Worm (Caenorhabditis elegans) whole organism, late embryonic: ENCODE results near the gene F59D12.3.

ENCODE experiments used
- C38D4.7 ChIP-seq: fragments of 200-800 bp; sonication (Bioruptor generic); optimal IDR thresholded peaks from 2 replicates; lab custom pipeline; 2018; ENCODE audit warnings: mild to moderate bottlenecking, missing genetic modification characterization, moderate library complexity, missing compliant biosample characterization
- F13H6.1 ChIP-seq: sonication (generic microtip); optimal IDR thresholded peaks from 2 replicates; lab custom pipeline; 2016; ENCODE audit warnings: missing genetic modification characterization, missing compliant biosample characterization
- Y22D7AL.16 ChIP-seq: sonication (generic microtip); optimal IDR thresholded peaks from 2 replicates; lab custom pipeline; 2016; ENCODE audit warnings: missing genetic modification characterization, missing compliant biosample characterization
- ama-1 ChIP-seq: fragments of 150-350 bp; optimal IDR thresholded peaks from 2 replicates; lab custom pipeline; 2014
- ceh-14 ChIP-seq: sonication (generic microtip); optimal IDR thresholded peaks from 2 replicates; lab custom pipeline; 2016; ENCODE audit warnings: missing genotype, missing genetic modification characterization, missing compliant biosample characterization
- ceh-18 ChIP-seq: sonication (generic microtip); optimal IDR thresholded peaks from 2 replicates; lab custom pipeline; 2016; ENCODE audit warnings: missing genetic modification characterization, missing compliant biosample characterization
- ceh-19 ChIP-seq: fragments of 200-800 bp; sonication (Bioruptor generic); optimal IDR thresholded peaks from 2 replicates; lab custom pipeline; 2018; ENCODE audit warnings: mild to moderate bottlenecking, missing genetic modification characterization, missing compliant biosample characterization
- ceh-2 ChIP-seq: sonication (generic microtip); optimal IDR thresholded peaks from 2 replicates; lab custom pipeline; 2016; ENCODE audit warnings: missing genotype, missing genetic modification characterization, missing compliant biosample characterization
- ceh-24 ChIP-seq: sonication (generic microtip); optimal IDR thresholded peaks from 2 replicates; lab custom pipeline; 2016; ENCODE audit warnings: mild to moderate bottlenecking, missing genetic modification characterization, missing compliant biosample characterization
- ceh-31 ChIP-seq: sonication (generic microtip); optimal IDR thresholded peaks from 2 replicates; lab custom pipeline; 2016; ENCODE audit warnings: missing genetic modification characterization, missing compliant biosample characterization
- ceh-48 ChIP-seq: sonication (generic microtip); optimal IDR thresholded peaks from 2 replicates; lab custom pipeline; 2016; ENCODE audit warnings: missing genetic modification characterization, inconsistent platforms, missing compliant biosample characterization
- ceh-6 ChIP-seq: fragments of 200-800 bp; sonication (Bioruptor generic); optimal IDR thresholded peaks from 2 replicates; lab custom pipeline; 2018; ENCODE audit warnings: mild to moderate bottlenecking, missing genetic modification characterization, missing compliant biosample characterization
- ceh-9 ChIP-seq: sonication (generic microtip); optimal IDR thresholded peaks from 2 replicates; lab custom pipeline; 2016; ENCODE audit warnings: mild to moderate bottlenecking, missing genetic modification characterization, inconsistent platforms, missing compliant biosample characterization
- eyg-1 ChIP-seq: sonication (generic microtip); optimal IDR thresholded peaks from 2 replicates; lab custom pipeline; 2016; ENCODE audit warnings: missing genotype, missing genetic modification characterization, missing compliant biosample characterization
- fax-1 ChIP-seq: sonication (generic microtip); optimal IDR thresholded peaks from 2 replicates; lab custom pipeline; 2016; ENCODE audit warnings: missing genotype, missing genetic modification characterization, missing compliant biosample characterization
- fkh-6 ChIP-seq: sonication (generic microtip); optimal IDR thresholded peaks from 2 replicates; lab custom pipeline; 2016; ENCODE audit warnings: missing genetic modification characterization, missing compliant biosample characterization
- gmeb-2 ChIP-seq: sonication (generic microtip); optimal IDR thresholded peaks from 2 replicates; lab custom pipeline; 2016; ENCODE audit warnings: missing genetic modification characterization, inconsistent platforms, missing compliant biosample characterization
- hlh-6 ChIP-seq: sonication (generic microtip); optimal IDR thresholded peaks from 2 replicates; lab custom pipeline; 2016; ENCODE audit warnings: missing genotype, missing genetic modification characterization, missing compliant biosample characterization
- hlh-8 ChIP-seq: sonication (generic microtip); optimal IDR thresholded peaks from 2 replicates; lab custom pipeline; 2016; ENCODE audit warnings: missing genotype, missing genetic modification characterization, missing compliant biosample characterization
- nfya-1 ChIP-seq: sonication (generic microtip); optimal IDR thresholded peaks from 2 replicates; lab custom pipeline; 2017; ENCODE audit warnings: missing genetic modification characterization, mild to moderate bottlenecking, missing compliant biosample characterization, antibody characterized with exemption, moderate library complexity
- npax-4 ChIP-seq: sonication (generic microtip); optimal IDR thresholded peaks from 2 replicates; lab custom pipeline; 2016; ENCODE audit warnings: missing genetic modification characterization, missing compliant biosample characterization
- pag-3 ChIP-seq: sonication (generic microtip); optimal IDR thresholded peaks from 2 replicates; lab custom pipeline; 2016; ENCODE audit warnings: missing compliant biosample characterization, missing genetic modification characterization, borderline replicate concordance
- pat-9 ChIP-seq: fragments of 200-800 bp; sonication (Bioruptor generic); optimal IDR thresholded peaks from 2 replicates; lab custom pipeline; 2018; ENCODE audit warnings: mild to moderate bottlenecking, missing genetic modification characterization, moderate library complexity, missing compliant biosample characterization
- pax-1 ChIP-seq: fragments of 150-350 bp; optimal IDR thresholded peaks from 2 replicates; lab custom pipeline; 2014; ENCODE audit warnings: missing biosample characterization, missing genetic modification characterization
- pqm-1 ChIP-seq: sonication (generic microtip); optimal IDR thresholded peaks from 2 replicates; lab custom pipeline; 2016; ENCODE audit warnings: missing genetic modification characterization, missing compliant biosample characterization
- ref-2 ChIP-seq: sonication (generic microtip); optimal IDR thresholded peaks from 2 replicates; lab custom pipeline; 2016; ENCODE audit warnings: missing genetic modification characterization, missing compliant biosample characterization
- rnt-1 ChIP-seq: sonication (generic microtip); optimal IDR thresholded peaks from 2 replicates; lab custom pipeline; 2016; ENCODE audit warnings: missing genetic modification characterization, missing compliant biosample characterization
- sdc-2 ChIP-seq: sonication (generic microtip); optimal IDR thresholded peaks from 2 replicates; lab custom pipeline; 2016; ENCODE audit warnings: missing genotype, missing genetic modification characterization, missing compliant biosample characterization
- sox-2 ChIP-seq: fragments of 200-800 bp; sonication (Bioruptor generic); IDR thresholded peaks from 2 replicates; pipeline ENCODE4 v1.3.6; 2022; ENCODE audit warnings: missing genetic modification reagents, missing genetic modification characterization, missing compliant biosample characterization
- sox-4 ChIP-seq: sonication (generic microtip); optimal IDR thresholded peaks from 2 replicates; lab custom pipeline; 2017; ENCODE audit warnings: mild to moderate bottlenecking, missing genetic modification characterization, inconsistent platforms, missing compliant biosample characterization
- syd-9 ChIP-seq: sonication (generic microtip); optimal IDR thresholded peaks from 2 replicates; lab custom pipeline; 2016; ENCODE audit warnings: mild to moderate bottlenecking, missing genetic modification characterization, moderate library complexity, missing compliant biosample characterization
- tbx-2 ChIP-seq: sonication (generic microtip); optimal IDR thresholded peaks from 2 replicates; lab custom pipeline; 2016; ENCODE audit warnings: missing genetic modification characterization, missing compliant biosample characterization
- tbx-7 ChIP-seq: sonication (generic microtip); optimal IDR thresholded peaks from 2 replicates; lab custom pipeline; 2016; ENCODE audit warnings: missing genotype, missing genetic modification characterization, missing compliant biosample characterization
- ttx-3 ChIP-seq: sonication (generic microtip); optimal IDR thresholded peaks from 2 replicates; lab custom pipeline; 2016; ENCODE audit warnings: missing genetic modification reagents, missing genetic modification characterization, missing compliant biosample characterization
- unc-3 ChIP-seq, 2 experiments: fragments of 200-800 bp in 1 of 2; sonication (Bioruptor generic) in 1 of 2; sonication (generic microtip) in 1 of 2; conservative IDR thresholded peaks in 1 of 2; optimal IDR thresholded peaks in 1 of 2; 2 replicates each; pipeline versions ENCODE4 v1.3.6 to Lab custom; 2016 to 2022; ENCODE audit warnings: missing compliant biosample characterization in 2 of 2, missing genetic modification characterization in 2 of 2, missing genetic modification reagents in 1 of 2
- unc-42 ChIP-seq: sonication (generic microtip); optimal IDR thresholded peaks from 2 replicates; lab custom pipeline; 2016; ENCODE audit warnings: missing genotype, missing genetic modification characterization, missing compliant biosample characterization
- unc-55 ChIP-seq: sonication (generic microtip); optimal IDR thresholded peaks from 2 replicates; lab custom pipeline; 2017; ENCODE audit warnings: missing biosample characterization, missing genetic modification reagents, missing genetic modification characterization
- unc-86 ChIP-seq: sonication (generic microtip); optimal IDR thresholded peaks from 2 replicates; lab custom pipeline; 2016; ENCODE audit warnings: missing genetic modification characterization, missing compliant biosample characterization

The F59D12.3 gene

DNA sequence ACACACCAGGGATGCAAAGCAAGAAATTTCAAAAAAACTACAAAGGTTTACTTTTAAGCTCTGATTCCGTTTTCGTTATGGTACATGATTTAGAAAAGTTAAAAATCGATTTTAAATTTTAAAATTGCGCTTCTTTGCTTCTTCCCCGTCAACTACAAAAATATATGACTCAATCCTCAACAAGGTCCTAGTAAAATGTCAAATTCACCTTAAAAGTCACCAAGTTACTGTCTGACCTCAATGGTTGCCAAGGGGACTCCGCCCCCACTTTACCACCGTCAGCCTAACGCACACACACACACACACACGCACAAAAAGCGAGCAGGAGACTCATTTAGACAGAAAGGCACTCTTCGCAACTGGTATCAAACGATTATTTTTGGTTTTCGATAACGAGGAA is 30.6 kb upstream of the F59D12.3 start, which contains the start of gene gpn-1:
Gene gpn-1 (plus strand): TSS at position 301 of the 400 bp plus-strand sequence.
- TF ChIP-seq ceh-2 (tag; lab: Kevin White, UChicago) (no peak), rnt-1 (no peak), nfya-1 (no peak), ref-2 (tag; lab: Kevin White, UChicago) (no peak), ttx-3 (no peak), fkh-6 (tag; lab: Kevin White, UChicago) (no peak), tbx-7 (tag; lab: Kevin White, UChicago) (no peak), F13H6.1 (no peak), Y22D7AL.16 (tag; lab: Kevin White, UChicago) (no peak), unc-3 (GFP tag; conservative IDR thresholded peaks at IDR 0.05; lab: Robert Waterston, UW) (no peak), unc-3 (tag; optimal IDR thresholded peaks at IDR 0.05; lab: Kevin White, UChicago) (no peak), ceh-18 (tag; lab: Kevin White, UChicago) (no peak), eyg-1 (tag; lab: Kevin White, UChicago) (no peak), pat-9 (tag; lab: Kevin White, UChicago) (no peak), unc-55 (GFP tag; lab: Kevin White, UChicago) (no peak)

DNA sequence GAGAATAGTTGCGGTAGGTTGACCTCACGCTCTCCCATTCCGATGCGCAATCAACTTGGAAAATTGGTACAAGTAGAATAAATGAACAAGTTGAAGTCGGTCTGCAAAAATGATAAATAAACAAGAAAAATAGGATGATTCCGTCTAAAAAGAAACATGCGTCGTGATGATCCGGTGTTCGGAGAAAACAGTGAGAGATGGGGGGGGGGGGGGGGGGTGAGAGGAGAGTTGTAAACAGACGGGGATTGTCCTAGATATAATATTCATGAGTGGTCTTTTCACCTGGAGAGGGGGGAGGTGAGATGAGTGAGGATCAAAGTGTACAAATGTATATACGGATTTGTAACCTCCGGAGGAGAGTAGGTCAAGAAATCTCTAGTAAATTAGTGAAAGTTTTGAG is 24.9 kb upstream of the F59D12.3 start, which contains the start of gene F59D12.2:
Gene F59D12.2 (minus strand): TSS at position 101 of the 400 bp plus-strand sequence.
- TF ChIP-seq ceh-48 (tag; lab: Kevin White, UChicago) (no peak), fax-1 (tag; lab: Kevin White, UChicago) (no peak), pax-1 (tag; lab: Kevin White, UChicago) (no peak), Y22D7AL.16 (tag; lab: Kevin White, UChicago) (no peak), npax-4 (tag; lab: Kevin White, UChicago) (no peak), ttx-3 (no peak), unc-55 (GFP tag; lab: Kevin White, UChicago) (no peak), ceh-14 (tag; lab: Kevin White, UChicago) (no peak), pag-3 (tag; lab: Kevin White, UChicago) (no peak), ama-1 (lab: Kevin White, UChicago) (no peak), eyg-1 (tag; lab: Kevin White, UChicago) (no peak), syd-9 (no peak), unc-86 (tag; lab: Kevin White, UChicago) (no peak)

DNA sequence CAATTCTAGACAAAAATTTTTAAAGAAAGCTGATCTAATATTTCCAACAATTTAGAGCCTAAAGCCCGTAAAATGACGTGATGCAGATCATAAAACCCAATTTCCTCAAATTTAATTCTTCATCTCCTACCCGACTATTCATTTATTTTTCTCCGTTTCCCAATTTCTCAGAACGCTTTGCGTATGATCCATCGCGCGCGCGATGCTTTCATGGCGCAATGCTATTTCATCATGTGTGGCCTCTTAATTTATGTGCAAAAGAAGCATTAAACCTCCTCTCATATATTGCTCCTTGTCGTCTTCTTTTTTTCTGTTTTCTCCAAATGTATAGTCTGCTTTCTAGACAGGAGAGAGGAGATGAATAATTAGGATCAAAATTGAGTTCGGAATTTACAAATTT is 17.9 kb upstream of the F59D12.3 start:
- TF ChIP-seq gmeb-2 (tag; lab: Kevin White, UChicago) (no peak), pqm-1 (tag; lab: Kevin White, UChicago) (no peak), tbx-2 (tag; lab: Kevin White, UChicago) (no peak), ceh-48 (tag; lab: Kevin White, UChicago) (no peak), sox-4 (tag; lab: Kevin White, UChicago) (no peak), unc-3 (GFP tag; conservative IDR thresholded peaks at IDR 0.05; lab: Robert Waterston, UW) (no peak), unc-3 (tag; optimal IDR thresholded peaks at IDR 0.05; lab: Kevin White, UChicago) (no peak), sdc-2 (tag; lab: Kevin White, UChicago) (no peak), sox-2 (GFP tag; lab: Robert Waterston, UW) (no peak), tbx-7 (tag; lab: Kevin White, UChicago) (no peak)

DNA sequence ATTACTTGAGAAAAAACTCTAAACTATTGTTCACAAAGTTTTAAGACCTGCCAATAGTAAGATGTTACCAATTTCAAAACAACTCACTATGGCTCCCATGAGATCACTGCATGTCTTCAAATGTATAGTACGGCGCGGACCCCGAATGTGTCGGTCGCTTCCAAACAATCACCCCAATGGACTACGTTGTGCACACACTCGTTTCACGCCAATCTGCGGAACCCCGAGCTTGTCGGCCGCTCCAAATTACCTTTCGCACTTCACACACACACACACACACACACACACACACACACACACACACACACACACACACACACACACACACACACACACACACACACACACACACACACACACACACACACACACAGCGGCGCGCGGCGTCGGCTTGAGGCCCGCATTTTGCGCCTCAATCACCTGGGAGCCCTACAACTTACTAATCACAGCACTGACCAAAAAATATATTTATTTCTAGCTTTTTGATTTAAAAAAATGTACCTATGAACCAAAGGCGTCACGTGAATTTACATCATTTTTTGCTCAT is 17.4 kb upstream of the F59D12.3 start:
- peak; percentile 4 for TF ChIP-seq pat-9 (tag; lab: Kevin White, UChicago)
- no peak for TF ChIP-seq hlh-8 (tag; lab: Kevin White, UChicago)
- peak; percentile 37 for TF ChIP-seq ceh-6 (GFP tag; lab: Kevin White, UChicago)
- peak; percentile 36 for TF ChIP-seq gmeb-2 (tag; lab: Kevin White, UChicago)

DNA sequence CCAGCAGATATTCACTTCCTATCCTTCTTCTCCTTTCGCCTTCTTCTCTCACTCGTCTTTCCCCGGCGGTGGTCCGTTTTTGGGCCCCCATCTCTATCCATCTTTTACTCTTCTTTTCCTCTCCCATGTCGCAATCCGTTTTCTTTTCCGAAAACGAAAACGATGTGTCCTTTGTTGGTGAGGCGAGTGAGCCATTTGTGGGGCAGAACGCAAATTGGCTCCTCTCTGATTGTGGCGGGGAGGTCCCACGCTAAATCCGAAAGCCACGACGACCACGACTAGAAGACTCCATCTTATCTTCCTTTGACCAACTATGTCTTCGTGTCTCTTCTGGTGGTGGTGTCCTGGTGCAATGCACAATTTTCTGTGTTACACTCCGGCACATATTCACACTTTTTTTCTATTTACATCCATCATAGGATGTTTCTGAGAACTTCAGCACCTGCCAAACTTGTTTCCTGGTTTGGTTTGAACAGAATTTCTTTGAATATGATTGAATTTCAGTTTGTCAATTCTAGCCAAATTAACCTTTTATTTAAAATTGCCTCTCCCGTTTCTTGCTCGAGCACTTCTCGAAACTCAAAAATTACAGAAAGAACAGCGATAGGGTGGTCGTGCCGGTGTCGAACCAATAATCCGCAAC is 15.5 kb upstream of the F59D12.3 start, which contains the start of gene pcdr-1:
Gene pcdr-1 (plus strand): TSS at position 593 of the 643 bp plus-strand sequence.
- TF ChIP-seq sox-2 (GFP tag; lab: Robert Waterston, UW) (no peak), hlh-6 (tag; lab: Kevin White, UChicago) (no peak), ama-1 (lab: Kevin White, UChicago) (no peak), ceh-19 (GFP tag; lab: Kevin White, UChicago) (no peak), npax-4 (tag; lab: Kevin White, UChicago) (no peak), C38D4.7 (GFP tag; lab: Kevin White, UChicago) (no peak), ceh-24 (tag; lab: Kevin White, UChicago) (no peak), unc-86 (tag; lab: Kevin White, UChicago) (no peak), ref-2 (tag; lab: Kevin White, UChicago) (peak; percentile 7), unc-42 (tag; lab: Kevin White, UChicago) (peak; percentile 24), ceh-31 (tag; lab: Kevin White, UChicago) (peak; percentile 17), ceh-9 (no peak)
